Worm (Caenorhabditis elegans): ENCODE results near the gene C08E8.6.

The C08E8.6 gene

ce11 chrV:18337643-18338042 is 30.6 kb downstream of the C08E8.6 start:
- TF ChIP-seq unc-55 (GFP tag; optimal IDR thresholded peaks at IDR 0.05) (no peak), nhr-12 (tag; optimal IDR thresholded peaks at IDR 0.05) (no peak), nhr-11 (tag; optimal IDR thresholded peaks at IDR 0.05) (no peak), lin-39 (tag; optimal IDR thresholded peaks at IDR 0.05) (no peak), peb-1 (tag; optimal IDR thresholded peaks at IDR 0.05) (no peak), nhr-237 (tag; optimal IDR thresholded peaks at IDR 0.05) (no peak), lin-13 (GFP tag; optimal IDR thresholded peaks at IDR 0.05) (no peak), gmeb-1 (tag; optimal IDR thresholded peaks at IDR 0.05) (no peak), elt-3 (tag; optimal IDR thresholded peaks at IDR 0.05) (no peak), snpc-4 (tag; optimal IDR thresholded peaks at IDR 0.05) (no peak), mbf-1 (tag; optimal IDR thresholded peaks at IDR 0.05) (no peak), ama-1 (optimal IDR thresholded peaks at IDR 0.05) (no peak)

ce11 chrV:18331086-18331485 is 37.1 kb downstream of the C08E8.6 start, which contains the start of gene B0462.4:
TSS of gene B0462.4 (minus strand) at chrV:18331186.
- no peak for TF ChIP-seq unc-39 (tag; optimal IDR thresholded peaks at IDR 0.05)
- no peak for TF ChIP-seq lin-39 (tag; optimal IDR thresholded peaks at IDR 0.05)
- TF ChIP-seq ceh-16 (tag; optimal IDR thresholded peaks at IDR 0.05), result no peak
- TF ChIP-seq sma-3 (GFP tag; optimal IDR thresholded peaks at IDR 0.05), result no peak
- TF ChIP-seq F13H6.1 (tag; optimal IDR thresholded peaks at IDR 0.05), result no peak
- TF ChIP-seq unc-55 (GFP tag; optimal IDR thresholded peaks at IDR 0.05), result no peak
- TF ChIP-seq mbf-1 (tag; optimal IDR thresholded peaks at IDR 0.05), result no peak
- no peak for TF ChIP-seq nhr-10 (tag; optimal IDR thresholded peaks at IDR 0.05)

ce11 chrV:18324525-18324924 is 43.7 kb downstream of the C08E8.6 start:
- no peak for TF ChIP-seq gmeb-1 (tag; optimal IDR thresholded peaks at IDR 0.05)
- TF ChIP-seq lin-39 (tag; optimal IDR thresholded peaks at IDR 0.05), result no peak
- no peak for TF ChIP-seq ceh-16 (tag; optimal IDR thresholded peaks at IDR 0.05)
- no peak for TF ChIP-seq nhr-237 (tag; optimal IDR thresholded peaks at IDR 0.05)
- no peak for TF ChIP-seq nhr-25 (tag; optimal IDR thresholded peaks at IDR 0.05)
- TF ChIP-seq lin-11 (tag; optimal IDR thresholded peaks at IDR 0.05), result no peak
- no peak for TF ChIP-seq nhr-10 (tag; optimal IDR thresholded peaks at IDR 0.05)
- TF ChIP-seq fos-1 (tag; optimal IDR thresholded peaks at IDR 0.05), result peak; percentile 70
- peak; percentile 11 for TF ChIP-seq skn-1 (tag; optimal IDR thresholded peaks at IDR 0.05)
- no peak for TF ChIP-seq sma-3 (GFP tag; optimal IDR thresholded peaks at IDR 0.05)
- no peak for TF ChIP-seq mab-5 (tag; optimal IDR thresholded peaks at IDR 0.05)
- no peak for TF ChIP-seq elt-1 (tag; optimal IDR thresholded peaks at IDR 0.05)
- no peak for TF ChIP-seq nhr-11 (tag; optimal IDR thresholded peaks at IDR 0.05)

ce11 chrV:18323231-18323630 is 45.0 kb downstream of the C08E8.6 start, which contains the start of gene B0462.5:
TSS of gene B0462.5 (minus strand) at chrV:18323331.
- TF ChIP-seq lsy-2 (tag; optimal IDR thresholded peaks at IDR 0.05) (no peak), fos-1 (tag; optimal IDR thresholded peaks at IDR 0.05) (peak; percentile 35)

- TF ChIP-seq elt-1 (tag; optimal IDR thresholded peaks at IDR 0.05) (no peak), unc-55 (GFP tag; optimal IDR thresholded peaks at IDR 0.05) (no peak), F13H6.1 (tag; optimal IDR thresholded peaks at IDR 0.05) (no peak), ama-1 (optimal IDR thresholded peaks at IDR 0.05) (no peak), nhr-6 (tag; optimal IDR thresholded peaks at IDR 0.05) (no peak), elt-3 (tag; optimal IDR thresholded peaks at IDR 0.05) (no peak), peb-1 (tag; optimal IDR thresholded peaks at IDR 0.05) (no peak), mdl-1 (tag; optimal IDR thresholded peaks at IDR 0.05) (no peak), unc-62 (GFP tag; optimal IDR thresholded peaks at IDR 0.05) (no peak), sma-3 (GFP tag; optimal IDR thresholded peaks at IDR 0.05) (no peak), ztf-4 (tag; optimal IDR thresholded peaks at IDR 0.05) (no peak), nhr-21 (tag; optimal IDR thresholded peaks at IDR 0.05) (no peak), skn-1 (tag; optimal IDR thresholded peaks at IDR 0.05) (no peak), alr-1 (tag; optimal IDR thresholded peaks at IDR 0.05) (no peak), sma-9 (GFP tag; optimal IDR thresholded peaks at IDR 0.05) (no peak), sma-9 (tag; optimal IDR thresholded peaks at IDR 0.05) (no peak), R02D3.7 (tag; optimal IDR thresholded peaks at IDR 0.05) (no peak)
These were observed 49.9 kb downstream of the C08E8.6 start, which contains the start of gene fbxb-119 for ce11 chrV:18318312-18318711. TSS of gene fbxb-119 (plus strand) at chrV:18318612.

Measured in whole organism, L2 larva.